Worm (Caenorhabditis elegans) whole organism, L4 larva: ENCODE data around the gene F42A10.6.

Experiments used
- F37D6.2 ChIP-seq: sonication (generic microtip); optimal IDR thresholded peaks from 2 replicates; lab custom pipeline; 2016; ENCODE audit warnings: mild to moderate bottlenecking, missing genetic modification characterization, missing compliant biosample characterization
- R02D3.7 ChIP-seq: fragments of 150-350 bp; sonication (generic microtip); optimal IDR thresholded peaks from 3 replicates; lab custom pipeline; 2014; ENCODE audit warnings: missing biosample characterization, missing genetic modification characterization
- T20F7.1 ChIP-seq: fragments of 200-800 bp; sonication (Bioruptor generic); optimal IDR thresholded peaks from 2 replicates; lab custom pipeline; 2018; ENCODE audit warnings: mild to moderate bottlenecking, missing genetic modification characterization, missing compliant biosample characterization
- T26A8.4 ChIP-seq: fragments of 200-800 bp; sonication (Bioruptor generic); IDR thresholded peaks from 2 replicates; pipeline ENCODE4 v1.3.6; 2022; ENCODE audit warnings: missing genetic modification characterization, missing compliant biosample characterization
- Y5F2A.4 ChIP-seq: fragments of 200-800 bp; sonication (Bioruptor generic); optimal IDR thresholded peaks from 2 replicates; lab custom pipeline; 2018; ENCODE audit warnings: mild to moderate bottlenecking, missing genetic modification characterization, missing compliant biosample characterization
- ZK337.2 ChIP-seq: fragments of 200-800 bp; sonication (Bioruptor generic); IDR thresholded peaks from 2 replicates; pipeline ENCODE4 v1.3.6; 2022; ENCODE audit warnings: missing genetic modification reagents, missing genetic modification characterization, missing compliant biosample characterization
- aha-1 ChIP-seq: fragments of 150-350 bp; peaks from one replicate; lab custom pipeline; 2014; ENCODE audit warnings: missing biosample characterization, missing genetic modification characterization
- arid-1 ChIP-seq: fragments of 200-800 bp; sonication (Bioruptor generic); conservative IDR thresholded peaks from 2 replicates; pipeline ENCODE4 v1.3.6; 2022; ENCODE audit warnings: missing genetic modification reagents, missing genetic modification characterization, missing compliant biosample characterization
- attf-4 ChIP-seq: sonication (generic microtip); optimal IDR thresholded peaks from 3 replicates; lab custom pipeline; 2017; ENCODE audit warnings: missing biosample characterization, missing genetic modification characterization
- ceh-28 ChIP-seq: fragments of 150-350 bp; optimal IDR thresholded peaks from 2 replicates; lab custom pipeline; 2014; ENCODE audit warnings: missing biosample characterization, missing genetic modification reagents, missing genetic modification characterization
- ceh-44 ChIP-seq: fragments of 200-800 bp; sonication (Bioruptor generic); IDR thresholded peaks from 2 replicates; pipeline ENCODE4 v1.3.6; 2022; ENCODE audit warnings: missing genetic modification reagents, missing genetic modification characterization, missing compliant biosample characterization
- ceh-62 ChIP-seq: sonication (generic microtip); optimal IDR thresholded peaks from 2 replicates; lab custom pipeline; 2017; ENCODE audit warnings: missing biosample characterization, missing genetic modification characterization
- ceh-82 ChIP-seq: sonication (generic microtip); optimal IDR thresholded peaks from 2 replicates; lab custom pipeline; 2017; ENCODE audit warnings: missing biosample characterization, missing genetic modification characterization
- ces-1 ChIP-seq: fragments of 150-350 bp; sonication (generic microtip); optimal IDR thresholded peaks from 4 replicates; lab custom pipeline; 2014; ENCODE audit warnings: missing biosample characterization, missing genetic modification reagents, missing genetic modification characterization
- cey-2 ChIP-seq: sonication (generic microtip); optimal IDR thresholded peaks from 3 replicates; lab custom pipeline; 2017; ENCODE audit warnings: missing genetic modification characterization, mild to moderate bottlenecking, missing compliant biosample characterization, antibody characterized with exemption, borderline replicate concordance; ENCODE audit not compliant: insufficient read depth
- daf-12 ChIP-seq: fragments of 150-350 bp; optimal IDR thresholded peaks from 2 replicates; lab custom pipeline; 2014; ENCODE audit warnings: missing biosample characterization, missing genetic modification reagents, missing genetic modification characterization
- dmd-6 ChIP-seq: fragments of 200-800 bp; sonication (Bioruptor generic); IDR thresholded peaks from 2 replicates; pipeline ENCODE4 v1.3.6; 2022; ENCODE audit warnings: missing genetic modification reagents, missing genetic modification characterization, missing compliant biosample characterization
- dmd-8 ChIP-seq: fragments of 200-800 bp; sonication (Bioruptor generic); IDR thresholded peaks from 2 replicates; pipeline ENCODE4 v1.3.6; 2022; ENCODE audit warnings: missing genetic modification characterization, missing compliant biosample characterization
- dpl-1 ChIP-seq: fragments of 150-350 bp; optimal IDR thresholded peaks from 2 replicates; lab custom pipeline; 2014; ENCODE audit warnings: missing biosample characterization, missing genetic modification reagents, missing genetic modification characterization
- duxl-1 ChIP-seq: sonication (generic microtip); optimal IDR thresholded peaks from 2 replicates; lab custom pipeline; 2016; ENCODE audit warnings: mild to moderate bottlenecking, missing genetic modification characterization, moderate library complexity, missing compliant biosample characterization; ENCODE audit not compliant: poor library complexity
- dve-1 ChIP-seq: sonication (generic microtip); optimal IDR thresholded peaks from 2 replicates; lab custom pipeline; 2017; ENCODE audit warnings: antibody characterized with exemption, mild to moderate bottlenecking, missing genetic modification characterization, missing compliant biosample characterization; ENCODE audit not compliant: insufficient read depth
- egl-27 ChIP-seq: sonication (generic microtip); optimal IDR thresholded peaks from 3 replicates; lab custom pipeline; 2017; ENCODE audit warnings: missing biosample characterization, missing genetic modification reagents, missing genetic modification characterization
- egl-43 ChIP-seq: fragments of 200-800 bp; sonication (Bioruptor generic); IDR thresholded peaks from 2 replicates; pipeline ENCODE4 v1.3.6; 2022; ENCODE audit warnings: missing genetic modification reagents, missing genetic modification characterization, missing compliant biosample characterization
- gei-8 ChIP-seq: fragments of 200-800 bp; sonication (Bioruptor generic); optimal IDR thresholded peaks from 2 replicates; lab custom pipeline; 2018; ENCODE audit warnings: mild to moderate bottlenecking, missing genetic modification characterization, missing compliant biosample characterization
- hif-1 ChIP-seq, 2 experiments: sonication (generic microtip); optimal IDR thresholded peaks; 2 replicates each; lab custom pipeline; 2016 to 2017; ENCODE audit warnings: missing compliant biosample characterization in 2 of 2, missing genetic modification characterization in 2 of 2, missing genetic modification reagents in 2 of 2, missing genotype in 2 of 2, mild to moderate bottlenecking in 1 of 2
- hlh-30 ChIP-seq: sonication (generic microtip); optimal IDR thresholded peaks from 2 replicates; lab custom pipeline; 2017; ENCODE audit warnings: antibody characterized with exemption, mild to moderate bottlenecking, missing genetic modification characterization, missing compliant biosample characterization; ENCODE audit not compliant: insufficient read depth
- hmg-1.1 ChIP-seq: fragments of 200-800 bp; sonication (Bioruptor generic); IDR thresholded peaks from 2 replicates; pipeline ENCODE4 v1.3.6; 2022; ENCODE audit warnings: missing genetic modification reagents, missing genetic modification characterization, missing compliant biosample characterization
- lin-13 ChIP-seq: fragments of 150-350 bp; optimal IDR thresholded peaks from 2 replicates; lab custom pipeline; 2014; ENCODE audit warnings: missing biosample characterization, missing genetic modification reagents, missing genetic modification characterization
- lin-15B ChIP-seq: fragments of 150-350 bp; sonication (generic microtip); optimal IDR thresholded peaks from 3 replicates; lab custom pipeline; 2014; ENCODE audit warnings: missing biosample characterization, missing genetic modification characterization
- lin-29 ChIP-seq: fragments of 200-800 bp; sonication (Bioruptor generic); IDR thresholded peaks from 2 replicates; pipeline ENCODE4 v1.3.6; 2022; ENCODE audit warnings: missing genetic modification reagents, missing genetic modification characterization, missing compliant biosample characterization
- lin-39 ChIP-seq: fragments of 150-350 bp; optimal IDR thresholded peaks from 2 replicates; lab custom pipeline; 2014; ENCODE audit warnings: missing biosample characterization, missing genetic modification reagents, missing genetic modification characterization
- lsy-2 ChIP-seq, 2 experiments: fragments of 150-350 bp in 1 of 2; sonication (generic microtip) in 1 of 2; optimal IDR thresholded peaks; 2 replicates each; lab custom pipeline; 2014 to 2017; ENCODE audit warnings: missing biosample characterization in 2 of 2, missing genetic modification characterization in 2 of 2
- mdt-29 ChIP-seq: fragments of 200-800 bp; sonication (Bioruptor generic); IDR thresholded peaks from 2 replicates; pipeline ENCODE4 v1.3.6; 2022; ENCODE audit warnings: missing genetic modification reagents, missing genetic modification characterization, missing compliant biosample characterization
- mep-1 ChIP-seq: fragments of 150-350 bp; sonication (generic microtip); optimal IDR thresholded peaks from 3 replicates; lab custom pipeline; 2014; ENCODE audit warnings: missing biosample characterization, missing genetic modification characterization
- nhr-11 ChIP-seq: fragments of 150-350 bp; optimal IDR thresholded peaks from 2 replicates; lab custom pipeline; 2014; ENCODE audit warnings: missing biosample characterization, missing genetic modification characterization
- nhr-48 ChIP-seq: sonication (generic microtip); optimal IDR thresholded peaks from 2 replicates; lab custom pipeline; 2016; ENCODE audit warnings: mild to moderate bottlenecking, missing genetic modification characterization, missing compliant biosample characterization
- nhr-6 ChIP-seq: fragments of 150-350 bp; optimal IDR thresholded peaks from 2 replicates; lab custom pipeline; 2014; ENCODE audit warnings: missing biosample characterization, missing genetic modification characterization
- php-3 ChIP-seq: fragments of 200-800 bp; sonication (Bioruptor generic); IDR thresholded peaks from 2 replicates; pipeline ENCODE4 v1.3.6; 2022; ENCODE audit warnings: missing genetic modification reagents, missing genetic modification characterization, missing compliant biosample characterization
- saeg-2 ChIP-seq: fragments of 200-800 bp; sonication (Bioruptor generic); IDR thresholded peaks from 2 replicates; pipeline ENCODE4 v1.3.6; 2022; ENCODE audit warnings: missing genetic modification reagents, missing genetic modification characterization, missing compliant biosample characterization
- sdz-12 ChIP-seq: fragments of 200-800 bp; sonication (Bioruptor generic); optimal IDR thresholded peaks from 2 replicates; lab custom pipeline; 2018; ENCODE audit warnings: mild to moderate bottlenecking, missing genetic modification characterization, missing compliant biosample characterization
- set-16 ChIP-seq: fragments of 200-800 bp; sonication (Bioruptor generic); IDR thresholded peaks from 2 replicates; pipeline ENCODE4 v1.3.6; 2022; ENCODE audit warnings: missing genetic modification reagents, missing genetic modification characterization, missing compliant biosample characterization
- snpc-4 ChIP-seq: fragments of 150-350 bp; optimal IDR thresholded peaks from 2 replicates; lab custom pipeline; 2014; ENCODE audit warnings: missing biosample characterization, missing genetic modification characterization
- tag-97 ChIP-seq: fragments of 200-800 bp; sonication (Bioruptor generic); IDR thresholded peaks from 2 replicates; pipeline ENCODE4 v1.3.6; 2022; ENCODE audit warnings: missing genetic modification characterization, missing compliant biosample characterization
- unc-39 ChIP-seq: sonication (generic microtip); optimal IDR thresholded peaks from 2 replicates; lab custom pipeline; 2017; ENCODE audit warnings: missing biosample characterization, missing genetic modification characterization
- vab-7 ChIP-seq: fragments of 200-800 bp; sonication (Bioruptor generic); IDR thresholded peaks from 2 replicates; pipeline ENCODE4 v1.3.6; 2022; ENCODE audit warnings: missing genetic modification reagents, missing genetic modification characterization, missing compliant biosample characterization
- zfp-2 ChIP-seq: sonication (generic microtip); optimal IDR thresholded peaks from 2 replicates; lab custom pipeline; 2016; ENCODE audit warnings: mild to moderate bottlenecking, missing genetic modification characterization, missing compliant biosample characterization
- zfp-3 ChIP-seq: fragments of 200-800 bp; sonication (Bioruptor generic); conservative IDR thresholded peaks from 2 replicates; pipeline ENCODE4 v1.3.6; 2022; ENCODE audit warnings: missing genetic modification reagents, missing genetic modification characterization, missing compliant biosample characterization
- zip-2 ChIP-seq: fragments of 150-350 bp; optimal IDR thresholded peaks from 2 replicates; lab custom pipeline; 2014; ENCODE audit warnings: missing biosample characterization, missing genetic modification characterization
- ztf-11 ChIP-seq: fragments of 150-350 bp; optimal IDR thresholded peaks from 2 replicates; lab custom pipeline; 2014; ENCODE audit warnings: missing biosample characterization, missing genetic modification characterization
- ztf-7 ChIP-seq: fragments of 150-350 bp; optimal IDR thresholded peaks from 2 replicates; lab custom pipeline; 2014; ENCODE audit warnings: missing biosample characterization, missing genetic modification characterization

F42A10.6 gene

ce11 chrIII:6173020-6173597 is 3.6 kb downstream of the F42A10.6 start, which contains the start of the genes abcf-3 and F42A10.5 (continued):
- TF ChIP-seq T20F7.1 (peak; percentile 63), lsy-2 (tag; optimal IDR thresholded peaks at IDR 0.05; lab: Kevin White, UChicago) (peak in 1 of 2 experiments; percentile 84), arid-1 (GFP tag; lab: Robert Waterston, UW) (no peak), ceh-62 (tag; lab: Kevin White, UChicago) (no peak), lin-39 (tag; lab: Kevin White, UChicago) (no peak), egl-27 (tag; lab: Kevin White, UChicago) (no peak), dve-1 (tag; lab: Kevin White, UChicago) (peak; percentile 72), cey-2 (tag; lab: Kevin White, UChicago) (no peak), zfp-2 (tag; lab: Kevin White, UChicago) (no peak), snpc-4 (tag; lab: Kevin White, UChicago) (no peak), ztf-11 (no peak), lin-15B (tag; lab: Kevin White, UChicago) (no peak), php-3 (no peak), mdt-29 (GFP tag; lab: Robert Waterston, UW) (no peak), attf-4 (tag; lab: Kevin White, UChicago) (no peak), egl-43 (GFP tag; lab: Robert Waterston, UW) (no peak), R02D3.7 (tag; lab: Kevin White, UChicago) (no peak), lin-29 (no peak), unc-39 (no peak), hif-1 (tag; optimal IDR thresholded peaks at IDR 0.05; lab: Kevin White, UChicago) (peak in 1 of 2 experiments; percentile 65), ces-1 (no peak), duxl-1 (tag; lab: Kevin White, UChicago) (peak; percentile 5), dmd-6 (GFP tag; lab: Robert Waterston, UW) (peak; percentile 53), lin-13 (GFP tag; lab: Kevin White, UChicago) (peak; percentile 23), ceh-82 (tag; lab: Kevin White, UChicago) (no peak), dmd-8 (GFP tag; lab: Robert Waterston, UW) (no peak), ceh-44 (no peak)
- TF ChIP-seq, all 104 proteins: peak for 23

- TF ChIP-seq ZK337.2 (no peak), F37D6.2 (tag; lab: Kevin White, UChicago) (no peak), hmg-1.1 (GFP tag; lab: Robert Waterston, UW) (peak; percentile 68), tag-97 (GFP tag; lab: Robert Waterston, UW) (no peak), vab-7 (GFP tag; lab: Robert Waterston, UW) (no peak), saeg-2 (no peak), lsy-2 (tag; optimal IDR thresholded peaks at IDR 0.05; lab: Kevin White, UChicago) (peak; percentile 18 to 67), aha-1 (peak; percentile 51), Y5F2A.4 (GFP tag; lab: Kevin White, UChicago) (no peak), nhr-48 (tag; lab: Kevin White, UChicago) (peak; percentile 22), daf-12 (tag; lab: Kevin White, UChicago) (no peak), set-16 (no peak), nhr-6 (tag; lab: Kevin White, UChicago) (no peak), mep-1 (peak; percentile 62), T20F7.1 (peak; percentile 8), ztf-7 (tag; lab: Kevin White, UChicago) (no peak), sdz-12 (GFP tag; lab: Kevin White, UChicago) (no peak), hlh-30 (tag; lab: Kevin White, UChicago) (peak; percentile 26), mdt-29 (GFP tag; lab: Robert Waterston, UW) (peak; percentile 62), R02D3.7 (tag; lab: Kevin White, UChicago) (no peak), zfp-3 (GFP tag; lab: Robert Waterston, UW) (0 out of 2 replicates have a peak, but pooled peaks have one; percentile 31), T26A8.4 (GFP tag; lab: Robert Waterston, UW) (no peak), zip-2 (tag; lab: Kevin White, UChicago) (no peak), dpl-1 (GFP tag; lab: Kevin White, UChicago) (peak; percentile 35), ceh-28 (no peak), nhr-11 (tag; lab: Kevin White, UChicago) (peak; percentile 86), snpc-4 (tag; lab: Kevin White, UChicago) (no peak), gei-8 (no peak)
Observed at ce11 chrIII:6170038-6170437, 6.6 kb downstream of the F42A10.6 start.
